Worm (Caenorhabditis elegans) whole organism, young adult: Measurements from ENCODE around the gene Y43F8B.13.

Experiments
- attf-3 ChIP-seq: fragments of 200-800 bp; sonication (Bioruptor generic); conservative IDR thresholded peaks from 2 replicates; pipeline ENCODE4 v1.3.6; 2022; ENCODE audit warnings: missing genetic modification reagents, missing genetic modification characterization, missing compliant biosample characterization
- him-1 ChIP-seq: sonication (generic microtip); optimal IDR thresholded peaks from 2 replicates; lab custom pipeline; 2016; ENCODE audit warnings: missing genotype, missing genetic modification reagents, missing genetic modification characterization, missing compliant biosample characterization
- sea-2 ChIP-seq: fragments of 200-800 bp; sonication (Bioruptor generic); IDR thresholded peaks from 2 replicates; pipeline ENCODE4 v1.3.6; 2022; ENCODE audit warnings: missing genetic modification characterization, missing compliant biosample characterization

- TF ChIP-seq him-1, result no peak
- TF ChIP-seq attf-3 (GFP tag; lab: Robert Waterston, UW), result no peak
- TF ChIP-seq sea-2 (GFP tag; lab: Robert Waterston, UW), result no peak
Observed at ce11 chrV:19436307-19436706, 19.4 kb upstream of the Y43F8B.13 start, which contains the start of gene C25F9.14.
